Worm (Caenorhabditis elegans) whole organism, L1 larva: ENCODE measurements around the gene C44C10.7.

ENCODE experiments used
- C16A3.4 ChIP-seq: fragments of 150-350 bp; optimal IDR thresholded peaks from 2 replicates; lab custom pipeline; 2014; ENCODE audit warnings: missing biosample characterization, missing genetic modification characterization
- C34B4.2 ChIP-seq: sonication (generic microtip); optimal IDR thresholded peaks from 2 replicates; lab custom pipeline; 2017; ENCODE audit warnings: mild to moderate bottlenecking, missing genetic modification characterization, missing compliant biosample characterization
- Y116A8C.19 ChIP-seq: sonication (generic microtip); optimal IDR thresholded peaks from 2 replicates; lab custom pipeline; 2016; ENCODE audit warnings: missing compliant biosample characterization, missing genetic modification characterization, borderline replicate concordance
- aha-1 ChIP-seq: fragments of 150-350 bp; optimal IDR thresholded peaks from 2 replicates; lab custom pipeline; 2014; ENCODE audit warnings: missing biosample characterization, missing genetic modification characterization
- alr-1 ChIP-seq: fragments of 200-800 bp; sonication (Bioruptor generic); optimal IDR thresholded peaks from 2 replicates; lab custom pipeline; 2018; ENCODE audit warnings: borderline replicate concordance, mild to moderate bottlenecking, missing genetic modification characterization, missing compliant biosample characterization
- aly-2 ChIP-seq: fragments of 150-350 bp; optimal IDR thresholded peaks from 2 replicates; lab custom pipeline; 2014; ENCODE audit warnings: missing biosample characterization, missing genetic modification characterization
- ama-1 ChIP-seq: fragments of 150-350 bp; optimal IDR thresholded peaks from 2 replicates; lab custom pipeline; 2014
- ceh-63 ChIP-seq: fragments of 200-800 bp; sonication (Bioruptor generic); optimal IDR thresholded peaks from 2 replicates; lab custom pipeline; 2018; ENCODE audit warnings: mild to moderate bottlenecking, missing genetic modification characterization, missing compliant biosample characterization
- ceh-82 ChIP-seq, 3 experiments: fragments of 150-350 bp in 1 of 3; sonication (generic microtip) in 2 of 3; optimal IDR thresholded peaks; 2 replicates each; lab custom pipeline; 2014 to 2017; ENCODE audit warnings: missing biosample characterization in 3 of 3, missing genetic modification characterization in 3 of 3
- ceh-88 ChIP-seq: fragments of 200-800 bp; sonication (Bioruptor generic); IDR thresholded peaks from 2 replicates; pipeline ENCODE4 v1.3.6; 2022; ENCODE audit warnings: missing genetic modification characterization, missing compliant biosample characterization
- ceh-90 ChIP-seq: sonication (generic microtip); optimal IDR thresholded peaks from 2 replicates; lab custom pipeline; 2016; ENCODE audit warnings: missing genetic modification characterization, missing compliant biosample characterization
- ces-1 ChIP-seq: fragments of 150-350 bp; optimal IDR thresholded peaks from 2 replicates; lab custom pipeline; 2014; ENCODE audit warnings: missing biosample characterization, missing genetic modification reagents, missing genetic modification characterization
- dpl-1 ChIP-seq, 3 experiments: fragments of 150-350 bp in 2 of 3; sonication (generic microtip) in 1 of 3; optimal IDR thresholded peaks; 2 replicates each; lab custom pipeline; 2014 to 2017; ENCODE audit warnings: missing biosample characterization in 3 of 3, missing genetic modification characterization in 3 of 3, missing genetic modification reagents in 3 of 3
- ets-5 ChIP-seq: fragments of 200-800 bp; sonication (Bioruptor generic); IDR thresholded peaks from 2 replicates; pipeline ENCODE4 v1.3.6; 2022; ENCODE audit warnings: missing genetic modification characterization, missing compliant biosample characterization
- fkh-4 ChIP-seq: sonication (generic microtip); optimal IDR thresholded peaks from 2 replicates; lab custom pipeline; 2016; ENCODE audit warnings: missing compliant biosample characterization, missing genetic modification characterization, borderline replicate concordance
- fkh-8 ChIP-seq: sonication (generic microtip); optimal IDR thresholded peaks from 2 replicates; lab custom pipeline; 2016; ENCODE audit warnings: mild to moderate bottlenecking, missing genetic modification characterization, missing compliant biosample characterization
- grh-1 ChIP-seq: fragments of 200-800 bp; sonication (Bioruptor generic); IDR thresholded peaks from 2 replicates; pipeline ENCODE4 v1.3.6; 2022; ENCODE audit warnings: missing genetic modification reagents, missing genetic modification characterization, missing compliant biosample characterization
- hlh-17 ChIP-seq: fragments of 200-800 bp; sonication (Bioruptor generic); optimal IDR thresholded peaks from 2 replicates; lab custom pipeline; 2018; ENCODE audit warnings: missing genetic modification characterization, mild to moderate bottlenecking, missing compliant biosample characterization, moderate library complexity, borderline replicate concordance
- jun-1 ChIP-seq: fragments of 150-350 bp; optimal IDR thresholded peaks from 2 replicates; lab custom pipeline; 2014; ENCODE audit warnings: missing biosample characterization, missing genetic modification reagents, missing genetic modification characterization
- lin-15B ChIP-seq: fragments of 150-350 bp; sonication (generic microtip); optimal IDR thresholded peaks from 3 replicates; lab custom pipeline; 2014; ENCODE audit warnings: missing biosample characterization, missing genetic modification characterization
- lsy-2 ChIP-seq, 2 experiments: fragments of 150-350 bp; optimal IDR thresholded peaks; 2 replicates each; lab custom pipeline; 2014; ENCODE audit warnings: missing biosample characterization in 2 of 2, missing genetic modification characterization in 2 of 2
- mdl-1 ChIP-seq, 2 experiments: fragments of 150-350 bp; optimal IDR thresholded peaks; 2 replicates each; lab custom pipeline; 2014 to 2017; ENCODE audit warnings: missing biosample characterization in 2 of 2, missing genetic modification characterization in 2 of 2, inconsistent platforms in 1 of 2
- nhr-12 ChIP-seq: sonication (generic microtip); optimal IDR thresholded peaks from 2 replicates; lab custom pipeline; 2017; ENCODE audit warnings: missing biosample characterization, missing genetic modification characterization
- nhr-20 ChIP-seq: sonication (generic microtip); optimal IDR thresholded peaks from 2 replicates; lab custom pipeline; 2016; ENCODE audit warnings: mild to moderate bottlenecking, missing genetic modification characterization, missing compliant biosample characterization
- nhr-237 ChIP-seq: fragments of 150-350 bp; optimal IDR thresholded peaks from 2 replicates; lab custom pipeline; 2014; ENCODE audit warnings: missing biosample characterization, missing genetic modification characterization
- nhr-47 ChIP-seq: sonication (generic microtip); optimal IDR thresholded peaks from 2 replicates; lab custom pipeline; 2016; ENCODE audit warnings: mild to moderate bottlenecking, missing genetic modification characterization, moderate library complexity, missing compliant biosample characterization
- nhr-71 ChIP-seq: sonication (generic microtip); optimal IDR thresholded peaks from 2 replicates; lab custom pipeline; 2016; ENCODE audit warnings: mild to moderate bottlenecking, missing genetic modification characterization, moderate library complexity, missing compliant biosample characterization
- nhr-77 ChIP-seq: fragments of 150-350 bp; optimal IDR thresholded peaks from 2 replicates; lab custom pipeline; 2014; ENCODE audit warnings: missing biosample characterization, missing genetic modification characterization
- nhr-84 ChIP-seq: sonication (generic microtip); optimal IDR thresholded peaks from 2 replicates; lab custom pipeline; 2017; ENCODE audit warnings: missing biosample characterization, missing genetic modification characterization
- nhr-85 ChIP-seq: sonication (generic microtip); peaks from one replicate; lab custom pipeline; 2016; ENCODE audit warnings: missing genetic modification characterization, inconsistent platforms, missing compliant biosample characterization
- nhr-90 ChIP-seq: sonication (generic microtip); optimal IDR thresholded peaks from 2 replicates; lab custom pipeline; 2016; ENCODE audit warnings: mild to moderate bottlenecking, missing genetic modification characterization, missing compliant biosample characterization; ENCODE audit not compliant: poor library complexity
- pag-3 ChIP-seq: sonication (generic microtip); optimal IDR thresholded peaks from 2 replicates; lab custom pipeline; 2017; ENCODE audit warnings: missing genetic modification characterization, mild to moderate bottlenecking, missing compliant biosample characterization, antibody characterized with exemption, borderline replicate concordance; ENCODE audit not compliant: insufficient read depth
- pax-3 ChIP-seq: fragments of 200-800 bp; sonication (Bioruptor generic); optimal IDR thresholded peaks from 2 replicates; lab custom pipeline; 2018; ENCODE audit warnings: mild to moderate bottlenecking, missing genetic modification characterization, moderate library complexity, missing compliant biosample characterization
- pqm-1 ChIP-seq: sonication (generic microtip); optimal IDR thresholded peaks from 3 replicates; lab custom pipeline; 2017; ENCODE audit warnings: missing biosample characterization, missing genetic modification characterization
- skn-1 ChIP-seq: fragments of 150-350 bp; optimal IDR thresholded peaks from 2 replicates; lab custom pipeline; 2014; ENCODE audit warnings: missing biosample characterization, missing genetic modification characterization
- sup-37 ChIP-seq: fragments of 200-800 bp; sonication (Bioruptor generic); optimal IDR thresholded peaks from 2 replicates; lab custom pipeline; 2018; ENCODE audit warnings: mild to moderate bottlenecking, missing genetic modification characterization, missing compliant biosample characterization
- swsn-7 ChIP-seq: sonication (generic microtip); optimal IDR thresholded peaks from 2 replicates; lab custom pipeline; 2016; ENCODE audit warnings: missing genetic modification characterization, missing compliant biosample characterization
- unc-130 ChIP-seq: fragments of 150-350 bp; optimal IDR thresholded peaks from 2 replicates; lab custom pipeline; 2017; ENCODE audit warnings: missing biosample characterization, missing genetic modification characterization, inconsistent platforms
- unc-30 ChIP-seq: sonication (generic microtip); optimal IDR thresholded peaks from 2 replicates; lab custom pipeline; 2017; ENCODE audit warnings: missing biosample characterization, missing genetic modification characterization
- unc-62 ChIP-seq: fragments of 150-350 bp; optimal IDR thresholded peaks from 2 replicates; lab custom pipeline; 2014; ENCODE audit warnings: missing biosample characterization, missing genetic modification reagents, missing genetic modification characterization
- unc-86 ChIP-seq: sonication (generic microtip); optimal IDR thresholded peaks from 2 replicates; lab custom pipeline; 2016; ENCODE audit warnings: missing genetic modification characterization, missing compliant biosample characterization
- unc-98 ChIP-seq: fragments of 200-800 bp; sonication (Bioruptor generic); IDR thresholded peaks from 2 replicates; pipeline ENCODE4 v1.3.6; 2022; ENCODE audit warnings: missing genetic modification characterization, missing compliant biosample characterization
- vab-15 ChIP-seq: sonication (generic microtip); optimal IDR thresholded peaks from 2 replicates; lab custom pipeline; 2017; ENCODE audit warnings: missing genotype, mild to moderate bottlenecking, missing genetic modification characterization, missing compliant biosample characterization
- zag-1 ChIP-seq: fragments of 150-350 bp; optimal IDR thresholded peaks from 2 replicates; lab custom pipeline; 2014; ENCODE audit warnings: missing biosample characterization, missing genetic modification characterization
- zip-4 ChIP-seq: fragments of 200-800 bp; sonication (Bioruptor generic); optimal IDR thresholded peaks from 2 replicates; lab custom pipeline; 2018; ENCODE audit warnings: mild to moderate bottlenecking, missing genetic modification characterization, moderate library complexity, missing compliant biosample characterization
- ztf-11 ChIP-seq, 2 experiments: sonication (generic microtip); optimal IDR thresholded peaks; 2 replicates each; lab custom pipeline; 2016 to 2017; ENCODE audit warnings: missing genetic modification characterization in 2 of 2, missing biosample characterization in 1 of 2, missing compliant biosample characterization in 1 of 2
- ztf-4 ChIP-seq: fragments of 150-350 bp; optimal IDR thresholded peaks from 2 replicates; lab custom pipeline; 2014; ENCODE audit warnings: missing biosample characterization, missing genetic modification characterization

The C44C10.7 gene

DNA sequence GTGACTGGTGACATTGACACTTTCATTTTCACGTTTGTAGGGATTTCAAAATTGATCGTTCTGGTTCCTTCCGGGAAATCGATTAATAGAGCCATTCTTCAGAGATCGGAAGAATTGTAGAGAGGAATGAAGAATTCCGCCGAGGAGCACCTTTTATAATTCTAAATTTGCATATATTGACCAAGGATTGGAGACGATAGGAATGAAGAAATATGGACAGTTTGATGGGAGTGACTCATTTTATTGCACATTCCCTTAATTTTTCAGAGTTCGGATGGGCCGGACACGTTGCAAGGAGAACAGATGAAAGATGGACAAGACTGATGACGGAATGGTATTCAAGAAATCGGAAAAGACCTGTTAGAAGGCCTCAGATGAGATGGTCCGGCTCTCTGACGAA lies 12.2 kb upstream of the C44C10.7 start, which contains the start of gene C44C10.15:
C44C10.15 (minus strand) TSS at position 101 of the 400 bp plus-strand sequence.
- TF ChIP-seq pax-3 (tag; lab: Kevin White, UChicago) (no peak), nhr-47 (tag; lab: Kevin White, UChicago) (no peak), zag-1 (tag; lab: Kevin White, UChicago) (no peak), nhr-77 (tag; lab: Kevin White, UChicago) (no peak), mdl-1 (tag; optimal IDR thresholded peaks at IDR 0.05; lab: Kevin White, UChicago) (no peak), nhr-85 (tag; lab: Kevin White, UChicago) (no peak)
- TF ChIP-seq, all 84 proteins: peak for 0

DNA sequence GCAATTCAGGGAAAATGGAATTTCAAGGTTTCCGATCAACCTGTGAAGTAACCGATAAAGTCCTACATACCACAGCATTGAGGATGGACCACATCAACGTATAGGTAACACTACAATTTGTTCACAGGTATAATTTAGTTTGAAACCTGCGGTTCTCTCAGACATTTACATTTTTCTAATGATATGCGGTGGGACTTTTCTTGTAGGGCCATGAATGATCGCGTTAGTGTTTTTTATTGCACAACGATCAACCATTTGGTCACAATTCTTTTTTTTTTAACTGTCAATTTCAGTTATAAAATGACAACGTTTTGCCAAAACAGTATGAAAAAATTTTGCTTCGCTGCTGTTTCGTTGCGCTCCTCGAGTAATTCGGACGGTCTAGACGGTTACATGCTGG lies 8.6 kb upstream of the C44C10.7 start, which contains the start of gene C44C10.12:
C44C10.12 (plus strand) TSS at position 301 of the 400 bp plus-strand sequence.
- TF ChIP-seq nhr-20 = no peak
- TF ChIP-seq nhr-85 (tag; lab: Kevin White, UChicago) = no peak
- TF ChIP-seq unc-86 (tag; lab: Kevin White, UChicago) = no peak
- no peak for TF ChIP-seq ceh-63 (GFP tag; lab: Kevin White, UChicago)
- no peak for TF ChIP-seq ceh-88
- TF ChIP-seq ztf-11 (tag; optimal IDR thresholded peaks at IDR 0.05; lab: Kevin White, UChicago) = no peak
- TF ChIP-seq fkh-8 (tag; lab: Kevin White, UChicago) = no peak
- TF ChIP-seq ces-1 (GFP tag; lab: Kevin White, UChicago) = no peak
- TF ChIP-seq zip-4 (GFP tag; lab: Kevin White, UChicago) = no peak
- TF ChIP-seq ceh-82 (tag; optimal IDR thresholded peaks at IDR 0.05; lab: Kevin White, UChicago) = no peak
- no peak for TF ChIP-seq C16A3.4
- TF ChIP-seq pag-3 (tag; lab: Kevin White, UChicago) = no peak
- no peak for TF ChIP-seq vab-15 (tag; lab: Kevin White, UChicago)

DNA sequence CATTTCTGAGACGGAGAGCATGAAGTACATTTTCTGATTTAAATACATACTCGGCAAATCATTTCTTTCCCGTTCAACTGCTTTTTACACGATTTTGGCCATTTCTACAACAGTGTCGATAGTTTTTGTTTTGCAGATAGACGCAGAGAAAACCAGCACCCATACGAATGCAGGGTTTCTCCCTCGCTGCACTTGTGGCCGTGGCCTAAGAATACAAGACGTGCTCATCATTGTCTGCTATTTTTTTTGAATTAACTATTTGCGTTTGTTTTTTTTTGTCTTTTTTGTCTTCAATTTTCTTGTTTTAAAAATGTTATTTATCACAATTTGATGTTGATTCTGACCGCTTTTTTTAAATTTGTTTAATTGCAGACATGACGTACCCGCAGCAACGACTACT lies 5.0 kb upstream of the C44C10.7 start, which contains the start of gene smcl-1:
smcl-1 (plus strand) TSS at position 373 of the 400 bp plus-strand sequence.
- no peak for TF ChIP-seq pqm-1 (tag; lab: Kevin White, UChicago)
- TF ChIP-seq nhr-12 (tag; lab: Kevin White, UChicago) = no peak
- TF ChIP-seq unc-62 = no peak
- TF ChIP-seq unc-98 (GFP tag; lab: Robert Waterston, UW) = no peak
- TF ChIP-seq Y116A8C.19 (tag; lab: Kevin White, UChicago) = no peak
- TF ChIP-seq alr-1 (tag; lab: Kevin White, UChicago) = no peak
- peak; percentile 66 for TF ChIP-seq skn-1
- no peak for TF ChIP-seq lsy-2 (tag; optimal IDR thresholded peaks at IDR 0.05; lab: Kevin White, UChicago)
- TF ChIP-seq swsn-7 (tag; lab: Kevin White, UChicago) = peak; percentile 30
- no peak for TF ChIP-seq hlh-17 (GFP tag; lab: Kevin White, UChicago)
- TF ChIP-seq aha-1 (tag; lab: Kevin White, UChicago) = no peak
- TF ChIP-seq unc-30 (tag; lab: Kevin White, UChicago) = no peak
- peak; percentile 10 for TF ChIP-seq C16A3.4
- no peak for TF ChIP-seq nhr-237 (tag; lab: Kevin White, UChicago)
- no peak for TF ChIP-seq ama-1 (lab: Kevin White, UChicago)
- TF ChIP-seq aly-2 (tag; lab: Kevin White, UChicago) = no peak
- TF ChIP-seq fkh-8 (tag; lab: Kevin White, UChicago) = peak; percentile 7
- TF ChIP-seq ceh-82 (tag; optimal IDR thresholded peaks at IDR 0.05; lab: Kevin White, UChicago) = peak; percentile 10 to 63 (median 17)
- TF ChIP-seq nhr-71 (tag; lab: Kevin White, UChicago) = no peak
- no peak for TF ChIP-seq lin-15B (tag; lab: Kevin White, UChicago)
- TF ChIP-seq fkh-4 (tag; lab: Kevin White, UChicago) = peak; percentile 14
- TF ChIP-seq nhr-20 = peak; percentile 45
- TF ChIP-seq ztf-4 = no peak
- no peak for TF ChIP-seq pag-3 (tag; lab: Kevin White, UChicago)
- TF ChIP-seq ces-1 (GFP tag; lab: Kevin White, UChicago) = no peak
- TF ChIP-seq ztf-11 (tag; optimal IDR thresholded peaks at IDR 0.05; lab: Kevin White, UChicago) = no peak
- peak; percentile 23 for TF ChIP-seq unc-130 (tag; lab: Kevin White, UChicago)
- no peak for TF ChIP-seq grh-1
- TF ChIP-seq ceh-90 = no peak
- TF ChIP-seq nhr-77 (tag; lab: Kevin White, UChicago) = no peak
- peak; percentile 26 for TF ChIP-seq nhr-90
- TF ChIP-seq nhr-84 (tag; lab: Kevin White, UChicago) = no peak
- no peak for TF ChIP-seq jun-1 (tag; lab: Kevin White, UChicago)
- TF ChIP-seq dpl-1 (GFP tag; optimal IDR thresholded peaks at IDR 0.05; lab: Kevin White, UChicago) = peak in 2 of 3 experiments; percentile 5 to 47
- no peak for TF ChIP-seq C34B4.2 (tag; lab: Kevin White, UChicago)
- TF ChIP-seq sup-37 = no peak
- TF ChIP-seq ceh-88 = no peak
- no peak for TF ChIP-seq ets-5
